Fruit fly (Drosophila melanogaster) whole organism, pupa: Measurements from ENCODE around the gene mTTF.

Experiments
- CG10348 ChIP-seq: fragments of 200-800 bp; sonication (Bioruptor generic); IDR thresholded peaks from 2 replicates; pipeline ENCODE4 v1.3.6; 2022; ENCODE audit warnings: missing biosample characterization, missing genetic modification characterization
- CG34367 ChIP-seq: fragments of 200-800 bp; sonication (Bioruptor generic); optimal IDR thresholded peaks from 2 replicates; lab custom pipeline; 2018; ENCODE audit warnings: missing biosample characterization, mild to moderate bottlenecking, missing genetic modification characterization
- CG9948 ChIP-seq: fragments of 200-800 bp; sonication (Bioruptor generic); optimal IDR thresholded peaks from 2 replicates; lab custom pipeline; 2018; ENCODE audit warnings: missing biosample characterization, mild to moderate bottlenecking, missing genetic modification characterization, moderate library complexity
- D1 ChIP-seq: fragments of 200-800 bp; sonication (Bioruptor generic); optimal IDR thresholded peaks from 2 replicates; lab custom pipeline; 2018; ENCODE audit warnings: missing biosample characterization, mild to moderate bottlenecking, missing genetic modification characterization, moderate library complexity
- Pif1A ChIP-seq: fragments of 200-800 bp; sonication (Bioruptor generic); optimal IDR thresholded peaks from 3 replicates; lab custom pipeline; 2016; ENCODE audit warnings: missing biosample characterization, missing genetic modification characterization
- fd96Ca ChIP-seq: fragments of 200-800 bp; sonication (Bioruptor generic); IDR thresholded peaks from 3 replicates; pipeline ENCODE4 v1.3.6; 2022; ENCODE audit warnings: missing biosample characterization, missing genetic modification characterization

DNA sequence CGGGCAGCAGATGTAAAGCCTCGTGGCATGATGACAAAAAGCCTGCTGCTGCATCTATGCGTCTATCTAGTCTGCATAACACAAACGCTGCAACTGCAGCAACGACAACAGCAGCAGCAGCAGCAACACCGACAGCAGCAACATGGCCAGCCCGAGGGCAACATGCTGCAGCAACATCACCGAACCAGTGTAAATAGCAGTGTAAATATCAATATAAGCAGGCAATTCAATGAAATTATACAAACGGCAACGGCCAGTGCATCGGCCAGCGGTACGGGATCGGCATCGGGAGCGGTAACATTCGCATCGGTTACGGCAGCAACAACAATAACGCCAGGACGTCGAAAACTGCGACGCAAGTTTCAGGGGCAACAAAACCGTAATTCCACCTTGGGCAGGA, 40.4 kb downstream of the mTTF start:
- TF ChIP-seq CG9948 (tag; lab: Kevin White, UChicago): no peak
- TF ChIP-seq fd96Ca (GFP tag; lab: Robert Waterston, UW): no peak
- no peak for TF ChIP-seq Pif1A
- TF ChIP-seq CG34367 (tag; lab: Kevin White, UChicago): no peak
- no peak for TF ChIP-seq CG10348 (GFP tag; lab: Robert Waterston, UW)
- no peak for TF ChIP-seq D1 (tag; lab: Kevin White, UChicago)
